Fruit fly (Drosophila melanogaster) whole organism, embryonic: Measurements from ENCODE around the gene LPCAT.

ENCODE experiments used
- Asciz ChIP-seq: fragments of 200-800 bp; sonication (Bioruptor generic); optimal IDR thresholded peaks from 2 replicates; lab custom pipeline; 2017; ENCODE audit warnings: missing biosample characterization, mild to moderate bottlenecking, missing genetic modification characterization, missing genetic modification reagents
- Awh ChIP-seq: fragments of 200-800 bp; sonication (Bioruptor generic); IDR thresholded peaks from 2 replicates; pipeline ENCODE4, ENCODE4 v1.3.6; 2022; ENCODE audit warnings: missing biosample characterization, missing genetic modification characterization
- CG10654 ChIP-seq: fragments of 200-800 bp; sonication (Bioruptor generic); optimal IDR thresholded peaks from 2 replicates; lab custom pipeline; 2016; ENCODE audit warnings: missing biosample characterization, missing genetic modification characterization
- CG10979 ChIP-seq: fragments of 200-800 bp; sonication (Bioruptor generic); optimal IDR thresholded peaks from 2 replicates; lab custom pipeline; 2018; ENCODE audit warnings: missing biosample characterization, mild to moderate bottlenecking, missing genetic modification characterization, moderate library complexity
- CG11696 ChIP-seq: fragments of 200-800 bp; sonication (Bioruptor generic); IDR thresholded peaks from 2 replicates; pipeline ENCODE4 v1.3.6; 2022; ENCODE audit warnings: missing biosample characterization, missing genetic modification characterization
- CG12769 ChIP-seq: fragments of 200-800 bp; sonication (Bioruptor generic); optimal IDR thresholded peaks from 2 replicates; lab custom pipeline; 2019; ENCODE audit warnings: missing biosample characterization, mild to moderate bottlenecking, missing genetic modification characterization, moderate library complexity
- CG13287 ChIP-seq: fragments of 200-800 bp; sonication (Bioruptor generic); IDR thresholded peaks from 2 replicates; pipeline ENCODE4 v1.3.6; 2022; ENCODE audit warnings: missing biosample characterization, missing genetic modification characterization; ENCODE audit not compliant: partially characterized antibody
- CG13624 ChIP-seq: fragments of 200-800 bp; sonication (Bioruptor generic); optimal IDR thresholded peaks from 2 replicates; lab custom pipeline; 2016; ENCODE audit warnings: missing biosample characterization, missing genetic modification characterization
- CG14667 ChIP-seq: fragments of 200-800 bp; sonication (Bioruptor generic); IDR thresholded peaks from 2 replicates; pipeline ENCODE4 v1.3.6; 2022; ENCODE audit warnings: missing biosample characterization, missing genetic modification characterization
- CG15479 ChIP-seq: fragments of 200-800 bp; sonication (Bioruptor generic); optimal IDR thresholded peaks from 3 replicates; lab custom pipeline; 2019; ENCODE audit warnings: missing biosample characterization, mild to moderate bottlenecking, missing genetic modification characterization, moderate library complexity
- CG1603 ChIP-seq: fragments of 200-800 bp; sonication (Bioruptor generic); optimal IDR thresholded peaks from 2 replicates; lab custom pipeline; 2019; ENCODE audit warnings: missing biosample characterization, mild to moderate bottlenecking, missing genetic modification characterization, moderate library complexity
- CG16863 ChIP-seq: fragments of 200-800 bp; sonication (Bioruptor generic); optimal IDR thresholded peaks from 3 replicates; lab custom pipeline; 2016; ENCODE audit warnings: missing biosample characterization, missing genetic modification characterization
- CG17328 ChIP-seq: fragments of 200-800 bp; sonication (Bioruptor generic); IDR thresholded peaks from 2 replicates; pipeline ENCODE4 v1.3.6; 2022; ENCODE audit warnings: missing biosample characterization, missing genetic modification characterization
- CG18011 ChIP-seq: fragments of 200-800 bp; sonication (Bioruptor generic); optimal IDR thresholded peaks from 2 replicates; lab custom pipeline; 2017; ENCODE audit warnings: missing biosample characterization, missing genetic modification characterization, mild to moderate bottlenecking, moderate library complexity, missing genotype
- CG18599 ChIP-seq: fragments of 200-800 bp; sonication (Bioruptor generic); optimal IDR thresholded peaks from 3 replicates; lab custom pipeline; 2017; ENCODE audit warnings: missing biosample characterization, missing genetic modification characterization, mild to moderate bottlenecking, moderate library complexity, missing genetic modification reagents
- CG2199 ChIP-seq: fragments of 200-800 bp; sonication (Bioruptor generic); IDR thresholded peaks from 3 replicates; pipeline ENCODE4 v1.3.6; 2022; ENCODE audit warnings: missing biosample characterization, missing genetic modification characterization
- CG43689 ChIP-seq: fragments of 200-800 bp; sonication (Bioruptor generic); IDR thresholded peaks from 2 replicates; pipeline ENCODE4 v1.3.6; 2022; ENCODE audit warnings: missing biosample characterization, missing genetic modification characterization
- CG4424 ChIP-seq: fragments of 200-800 bp; sonication (Bioruptor generic); optimal IDR thresholded peaks from 3 replicates; lab custom pipeline; 2016; ENCODE audit warnings: missing biosample characterization, missing genetic modification characterization
- CG6683 ChIP-seq: fragments of 200-800 bp; sonication (Bioruptor generic); optimal IDR thresholded peaks from 2 replicates; lab custom pipeline; 2017; ENCODE audit warnings: missing biosample characterization, mild to moderate bottlenecking, missing genetic modification characterization, missing genetic modification reagents
- CG7963 ChIP-seq: fragments of 200-800 bp; sonication (Bioruptor generic); IDR thresholded peaks from 3 replicates; pipeline ENCODE4 v1.3.6; 2022; ENCODE audit warnings: missing biosample characterization, missing genetic modification characterization; ENCODE audit not compliant: partially characterized antibody
- CTCF ChIP-seq: fragments of 200-800 bp; sonication (Bioruptor generic); optimal IDR thresholded peaks from 2 replicates; lab custom pipeline; 2017; ENCODE audit warnings: missing biosample characterization, mild to moderate bottlenecking, missing genetic modification characterization, moderate library complexity
- D19A ChIP-seq: fragments of 200-800 bp; optimal IDR thresholded peaks from 3 replicates; lab custom pipeline; 2019; ENCODE audit warnings: missing biosample characterization, mild to moderate bottlenecking, missing genetic modification characterization, moderate library complexity
- Dad ChIP-seq: fragments of 200-800 bp; sonication (Bioruptor generic); optimal IDR thresholded peaks from 3 replicates; lab custom pipeline; 2016; ENCODE audit warnings: missing biosample characterization, missing genetic modification characterization
- Dll ChIP-seq: fragments of 200-800 bp; sonication (Bioruptor generic); IDR thresholded peaks from 4 replicates; pipeline ENCODE4 v1.3.6; 2022; ENCODE audit warnings: missing biosample characterization, missing genetic modification characterization; ENCODE audit not compliant: partially characterized antibody
- Drgx ChIP-seq: fragments of 200-800 bp; sonication (Bioruptor generic); IDR thresholded peaks from 2 replicates; pipeline ENCODE4 v1.3.6; 2022; ENCODE audit warnings: missing biosample characterization, missing genetic modification characterization
- Ets65A ChIP-seq: fragments of 200-800 bp; sonication (Bioruptor generic); peaks from one replicate; lab custom pipeline; 2016; ENCODE audit warnings: missing biosample characterization, missing genetic modification characterization
- Gug ChIP-seq: fragments of 200-800 bp; sonication (Bioruptor generic); IDR thresholded peaks from 4 replicates; pipeline ENCODE4 v1.3.6; 2022; ENCODE audit warnings: missing biosample characterization, missing genetic modification characterization
- NFAT ChIP-seq: fragments of 200-800 bp; sonication (Bioruptor generic); IDR thresholded peaks from 2 replicates; pipeline ENCODE4 v1.3.6; 2022; ENCODE audit warnings: missing biosample characterization, missing genetic modification characterization
- Neu2 ChIP-seq: fragments of 200-800 bp; sonication (Bioruptor generic); optimal IDR thresholded peaks from 3 replicates; lab custom pipeline; 2016; ENCODE audit warnings: missing biosample characterization, missing genetic modification characterization, borderline replicate concordance
- Rx ChIP-seq: fragments of 200-800 bp; sonication (Bioruptor generic); IDR thresholded peaks from 2 replicates; pipeline ENCODE4 v1.3.6; 2022; ENCODE audit warnings: missing biosample characterization, missing genetic modification characterization
- Taf1 ChIP-seq: fragments of 200-800 bp; sonication (Bioruptor generic); IDR thresholded peaks from 2 replicates; pipeline ENCODE4 v1.3.6; 2022; ENCODE audit warnings: missing biosample characterization, missing genetic modification characterization
- Trl ChIP-seq, 3 experiments: fragments of >200 bp in 2 of 3; fragments of 200-800 bp in 1 of 3; sonication (Bioruptor generic) in 1 of 3; optimal IDR thresholded peaks; 2 replicates in 1 of 3; 3 replicates in 2 of 3; lab custom pipeline; 2016 to 2017; ENCODE audit warnings: missing biosample characterization in 1 of 3, missing genetic modification characterization in 1 of 3
- YL-1 ChIP-seq: fragments of 200-800 bp; sonication (Bioruptor generic); optimal IDR thresholded peaks from 3 replicates; lab custom pipeline; 2017; ENCODE audit warnings: missing biosample characterization, mild to moderate bottlenecking, missing genetic modification characterization
- bbx ChIP-seq: fragments of 200-800 bp; sonication (Bioruptor generic); IDR thresholded peaks from 2 replicates; pipeline ENCODE4 v1.3.6; 2022; ENCODE audit warnings: missing biosample characterization, missing genetic modification characterization; ENCODE audit not compliant: partially characterized antibody
- bigmax ChIP-seq: fragments of 200-800 bp; sonication (Bioruptor generic); optimal IDR thresholded peaks from 2 replicates; lab custom pipeline; 2018; ENCODE audit warnings: missing biosample characterization, mild to moderate bottlenecking, missing genetic modification characterization
- disco-r ChIP-seq: fragments of 200-800 bp; sonication (Bioruptor generic); optimal IDR thresholded peaks from 2 replicates; lab custom pipeline; 2016; ENCODE audit warnings: missing biosample characterization, missing genetic modification characterization
- emc ChIP-seq: fragments of 200-800 bp; sonication (Bioruptor generic); optimal IDR thresholded peaks from 2 replicates; lab custom pipeline; 2016; ENCODE audit warnings: missing biosample characterization, missing genetic modification characterization
- fd64A ChIP-seq: fragments of 200-800 bp; sonication (Bioruptor generic); optimal IDR thresholded peaks from 3 replicates; lab custom pipeline; 2018; ENCODE audit warnings: missing biosample characterization, mild to moderate bottlenecking, missing genetic modification characterization
- fd96Cb ChIP-seq: fragments of 200-800 bp; sonication (Bioruptor generic); optimal IDR thresholded peaks from 2 replicates; lab custom pipeline; 2018; ENCODE audit warnings: missing biosample characterization, mild to moderate bottlenecking, missing genetic modification characterization, moderate library complexity
- hth ChIP-seq: fragments of >200 bp; optimal IDR thresholded peaks from 2 replicates; lab custom pipeline; 2017; ENCODE audit warnings: inconsistent platforms
- jumu ChIP-seq: fragments of 200-800 bp; sonication (Bioruptor generic); optimal IDR thresholded peaks from 3 replicates; lab custom pipeline; 2016; ENCODE audit warnings: missing biosample characterization, missing genetic modification characterization
- klu ChIP-seq: fragments of 200-800 bp; sonication (Bioruptor generic); IDR thresholded peaks from 2 replicates; pipeline ENCODE4 v1.3.6; 2022; ENCODE audit warnings: missing biosample characterization, missing genetic modification characterization
- lab ChIP-seq: fragments of 200-800 bp; sonication (Bioruptor generic); optimal IDR thresholded peaks from 3 replicates; lab custom pipeline; 2017; ENCODE audit warnings: missing biosample characterization, missing genetic modification characterization, mild to moderate bottlenecking, moderate library complexity, missing genetic modification reagents
- luna ChIP-seq: fragments of 200-800 bp; sonication (Bioruptor generic); optimal IDR thresholded peaks from 2 replicates; lab custom pipeline; 2016; ENCODE audit warnings: missing biosample characterization, missing genetic modification characterization
- oc ChIP-seq: fragments of 200-800 bp; sonication (Bioruptor generic); optimal IDR thresholded peaks from 2 replicates; lab custom pipeline; 2018; ENCODE audit warnings: missing biosample characterization, mild to moderate bottlenecking, missing genetic modification characterization, moderate library complexity
- org-1 ChIP-seq: fragments of 200-800 bp; sonication (Bioruptor generic); optimal IDR thresholded peaks from 2 replicates; lab custom pipeline; 2017; ENCODE audit warnings: missing biosample characterization, missing genetic modification characterization
- sc ChIP-seq, 3 experiments: fragments of >200 bp in 2 of 3; fragments of 200-800 bp in 1 of 3; sonication (Bioruptor generic) in 1 of 3; optimal IDR thresholded peaks; 2 replicates in 2 of 3; 3 replicates in 1 of 3; lab custom pipeline; 2017; ENCODE audit warnings: mild to moderate bottlenecking in 1 of 3, missing biosample characterization in 1 of 3, missing genetic modification characterization in 1 of 3, missing genetic modification reagents in 1 of 3
- sd ChIP-seq: fragments of 200-800 bp; sonication (Bioruptor generic); optimal IDR thresholded peaks from 3 replicates; lab custom pipeline; 2018; ENCODE audit warnings: missing biosample characterization, mild to moderate bottlenecking, missing genetic modification characterization, moderate library complexity
- shn ChIP-seq: fragments of 200-800 bp; sonication (Bioruptor generic); optimal IDR thresholded peaks from 3 replicates; lab custom pipeline; 2016; ENCODE audit warnings: missing biosample characterization, missing genetic modification characterization
- zen2 ChIP-seq: fragments of 200-800 bp; sonication (Bioruptor generic); IDR thresholded peaks from 3 replicates; pipeline ENCODE4 v1.3.6; 2022; ENCODE audit warnings: missing biosample characterization, missing genetic modification characterization; ENCODE audit not compliant: partially characterized antibody

LPCAT gene

DNA sequence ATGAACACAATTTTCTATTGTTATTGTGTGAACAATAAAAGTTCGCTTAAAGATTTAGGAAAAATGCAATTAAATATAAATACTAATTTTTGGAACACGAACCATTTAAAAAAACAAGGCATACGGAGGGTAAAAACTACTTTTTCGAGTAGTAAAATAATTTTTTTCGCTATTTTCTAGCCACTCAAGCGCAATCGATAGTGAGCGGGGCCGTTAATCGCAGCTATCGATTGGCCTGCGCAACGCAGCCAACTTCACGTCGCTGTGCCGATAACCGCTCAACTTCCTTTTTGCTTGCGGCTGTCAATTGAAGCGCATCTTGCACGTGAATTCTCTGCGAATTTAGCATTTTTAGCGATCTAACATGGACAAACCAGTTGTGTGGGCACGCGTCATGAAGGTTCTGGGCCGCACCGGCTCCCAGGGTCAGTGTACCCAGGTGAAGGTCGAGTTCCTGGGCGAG, 25.4 kb downstream of the LPCAT start, which contains the start of gene RpS28b (continued):
- TF ChIP-seq bbx = peak; percentile 81
- peak; percentile 69 for TF ChIP-seq klu (GFP tag; lab: Robert Waterston, UW)
- peak; percentile 95 for TF ChIP-seq Rx (GFP tag; lab: Robert Waterston, UW)
- TF ChIP-seq disco-r (GFP tag; lab: Kevin White, UChicago) = peak; percentile 82
- TF ChIP-seq CG14667 (GFP tag; lab: Robert Waterston, UW) = peak; percentile 85
- TF ChIP-seq Drgx (GFP tag; lab: Robert Waterston, UW) = peak; percentile 69
- peak; percentile 94 for TF ChIP-seq YL-1 (GFP tag; lab: Kevin White, UChicago)
- TF ChIP-seq Ets65A (GFP tag; lab: Kevin White, UChicago) = peak; percentile 99
- TF ChIP-seq lab (GFP tag; lab: Kevin White, UChicago) = peak; percentile 97
- TF ChIP-seq CG18599 (GFP tag; lab: Kevin White, UChicago) = peak; percentile 87
- peak; percentile 91 for TF ChIP-seq emc (GFP tag; lab: Kevin White, UChicago)
- TF ChIP-seq CG15479 (GFP tag; lab: Kevin White, UChicago) = peak; percentile 54
- TF ChIP-seq org-1 (GFP tag; lab: Kevin White, UChicago) = peak; percentile 79
- TF ChIP-seq CG13287 (GFP tag; lab: Robert Waterston, UW) = peak; percentile 57
- peak; percentile 37 for TF ChIP-seq sd
- peak; percentile 75 for TF ChIP-seq CG6683 (GFP tag; lab: Kevin White, UChicago)
- peak; percentile 87 for TF ChIP-seq CG43689 (GFP tag; lab: Robert Waterston, UW)
- TF ChIP-seq jumu (GFP tag; lab: Kevin White, UChicago) = peak; percentile 62
- TF ChIP-seq CG13624 = peak; percentile 85
- TF ChIP-seq fd96Cb (tag; lab: Kevin White, UChicago) = peak; percentile 66
- peak; percentile 51; the same call in 1 of the 2 replicates for TF ChIP-seq Taf1 (GFP tag; lab: Robert Waterston, UW)
- peak; percentile 78 for TF ChIP-seq CG10654 (GFP tag; lab: Kevin White, UChicago)
- peak; percentile 64 for TF ChIP-seq Dll (GFP tag; lab: Robert Waterston, UW)
- TF ChIP-seq Asciz (GFP tag; lab: Kevin White, UChicago) = peak; percentile 86
- no peak for TF ChIP-seq oc
- TF ChIP-seq CG17328 = peak; percentile 92
- TF ChIP-seq hth = no peak
- peak; percentile 72 for TF ChIP-seq bigmax (GFP tag; lab: Kevin White, UChicago)
- peak; percentile 82 for TF ChIP-seq luna
- peak; percentile 90 for TF ChIP-seq CG2199 (GFP tag; lab: Robert Waterston, UW)
- TF ChIP-seq CG7963 (GFP tag; lab: Robert Waterston, UW) = peak; percentile 77
- peak; percentile 91 for TF ChIP-seq fd64A
- peak; percentile 83 for TF ChIP-seq CG4424
- peak; percentile 87 for TF ChIP-seq Dad (GFP tag; lab: Kevin White, UChicago)
- TF ChIP-seq zen2 (GFP tag; lab: Robert Waterston, UW) = peak; percentile 44; the same call in 2 of the 3 replicates
- TF ChIP-seq CG12769 (tag; lab: Kevin White, UChicago) = no peak
- peak; percentile 84 for TF ChIP-seq shn (GFP tag; lab: Kevin White, UChicago)
- TF ChIP-seq CG1603 (tag; lab: Kevin White, UChicago) = peak; percentile 90
- TF ChIP-seq Neu2 = peak; percentile 60
- TF ChIP-seq D19A (tag; lab: Kevin White, UChicago) = peak; percentile 38
- TF ChIP-seq CG16863 (GFP tag; lab: Kevin White, UChicago) = peak; percentile 78
- no peak for TF ChIP-seq sc (optimal IDR thresholded peaks at IDR 0.05; lab: Kevin White, UChicago)
- peak; percentile 82 for TF ChIP-seq sc (GFP tag; optimal IDR thresholded peaks at IDR 0.05; lab: Kevin White, UChicago)
- TF ChIP-seq CTCF = peak; percentile 56
- peak; percentile 92 for TF ChIP-seq Gug
- peak; percentile 51 for TF ChIP-seq CG10979 (tag; lab: Kevin White, UChicago)
- TF ChIP-seq Awh = peak; percentile 90
- peak; percentile 73 for TF ChIP-seq CG18011 (GFP tag; lab: Kevin White, UChicago)
- TF ChIP-seq NFAT (GFP tag; lab: Robert Waterston, UW) = peak; percentile 97
- TF ChIP-seq CG11696 (GFP tag; lab: Robert Waterston, UW) = peak; percentile 77
- no peak for TF ChIP-seq Trl (optimal IDR thresholded peaks at IDR 0.05; lab: Kevin White, UChicago)
- peak; percentile 90 for TF ChIP-seq Trl (GFP tag; optimal IDR thresholded peaks at IDR 0.05; lab: Kevin White, UChicago)
